Worm (Caenorhabditis elegans): ENCODE results near the gene M04B2.7.

- TF ChIP-seq egl-43 (GFP tag; IDR thresholded peaks at IDR 0.05) (0 out of 2 replicates have a peak, but pooled peaks have one; percentile 11), dmd-9 (GFP tag; IDR thresholded peaks at IDR 0.05) (no peak), dve-1 (tag; optimal IDR thresholded peaks at IDR 0.05; ENCODE audit: insufficient read depth) (peak; percentile 6), pha-4 (GFP tag; IDR thresholded peaks at IDR 0.05) (no peak), pha-4 (tag; optimal IDR thresholded peaks at IDR 0.05) (no peak), ces-1 (GFP tag; optimal IDR thresholded peaks at IDR 0.05) (no peak), snpc-4 (tag; optimal IDR thresholded peaks at IDR 0.05) (no peak), daf-12 (tag; optimal IDR thresholded peaks at IDR 0.05) (no peak), zip-11 (GFP tag; IDR thresholded peaks at IDR 0.05) (no peak), F37D6.2 (tag; optimal IDR thresholded peaks at IDR 0.05) (no peak)
Observed at ce11 chrIV:11523685-11524084, 24.9 kb downstream of the M04B2.7 start.
